Worm (Caenorhabditis elegans): ENCODE data around the gene Y105C5A.10.
"Not testable (repeated sequence)": the region's sequence is repeated elsewhere in the genome, so short reads cannot be mapped to it uniquely, and the experiment has no call there.

ce11 chrIV:15594935-15595620, 40.5 kb upstream of the Y105C5A.10 start, which contains the start of the genes pqn-78 and pqn-79:
- TF ChIP-seq unc-62 (GFP tag; optimal IDR thresholded peaks at IDR 0.05); nhr-77 (tag; optimal IDR thresholded peaks at IDR 0.05); snu-23 (GFP tag; optimal IDR thresholded peaks at IDR 0.05); egl-27 (tag; optimal IDR thresholded peaks at IDR 0.05); zag-1 (tag; optimal IDR thresholded peaks at IDR 0.05); hlh-17 (GFP tag; optimal IDR thresholded peaks at IDR 0.05; ENCODE audit: borderline replicate concordance); lin-39 (tag; optimal IDR thresholded peaks at IDR 0.05); blmp-1 (tag; optimal IDR thresholded peaks at IDR 0.05); elt-3 (tag; optimal IDR thresholded peaks at IDR 0.05); nhr-19 (GFP tag; conservative IDR thresholded peaks at IDR 0.05): not testable (repeated sequence)

Measured in whole organism, L1 larva.